Fruit fly (Drosophila melanogaster) whole organism, embryonic: Measurements from ENCODE around the gene Rsph1.

Experiments used
- Antp ChIP-seq: fragments of 200-800 bp; sonication (Bioruptor generic); optimal IDR thresholded peaks from 3 replicates; lab custom pipeline; 2016; ENCODE audit warnings: missing biosample characterization, missing genetic modification characterization
- Asciz ChIP-seq: fragments of 200-800 bp; sonication (Bioruptor generic); optimal IDR thresholded peaks from 2 replicates; lab custom pipeline; 2017; ENCODE audit warnings: missing biosample characterization, mild to moderate bottlenecking, missing genetic modification characterization, missing genetic modification reagents
- Atf-2 ChIP-seq: fragments of 200-800 bp; sonication (Bioruptor generic); optimal IDR thresholded peaks from 2 replicates; lab custom pipeline; 2016; ENCODE audit warnings: missing biosample characterization, missing genetic modification characterization
- Awh ChIP-seq: fragments of 200-800 bp; sonication (Bioruptor generic); IDR thresholded peaks from 2 replicates; pipeline ENCODE4, ENCODE4 v1.3.6; 2022; ENCODE audit warnings: missing biosample characterization, missing genetic modification characterization
- Bgb ChIP-seq: fragments of 200-800 bp; sonication (Bioruptor generic); IDR thresholded peaks from 2 replicates; pipeline ENCODE4 v1.3.6; 2022; ENCODE audit warnings: missing biosample characterization, missing genetic modification characterization; ENCODE audit not compliant: partially characterized antibody
- CG10209 ChIP-seq: fragments of 200-800 bp; sonication (Bioruptor generic); optimal IDR thresholded peaks from 3 replicates; lab custom pipeline; 2017; ENCODE audit warnings: missing biosample characterization, mild to moderate bottlenecking, missing genetic modification characterization, missing genetic modification reagents
- CG10654 ChIP-seq: fragments of 200-800 bp; sonication (Bioruptor generic); optimal IDR thresholded peaks from 2 replicates; lab custom pipeline; 2016; ENCODE audit warnings: missing biosample characterization, missing genetic modification characterization
- CG10959 ChIP-seq: fragments of 200-800 bp; sonication (Bioruptor generic); IDR thresholded peaks from 2 replicates; pipeline ENCODE4 v1.3.6; 2022; ENCODE audit warnings: missing biosample characterization, missing genetic modification characterization
- CG11695 ChIP-seq: fragments of 200-800 bp; sonication (Bioruptor generic); IDR thresholded peaks from 3 replicates; pipeline ENCODE4 v1.3.6; 2022; ENCODE audit warnings: missing biosample characterization, missing genetic modification characterization
- CG12769 ChIP-seq: fragments of 200-800 bp; sonication (Bioruptor generic); optimal IDR thresholded peaks from 2 replicates; lab custom pipeline; 2019; ENCODE audit warnings: missing biosample characterization, mild to moderate bottlenecking, missing genetic modification characterization, moderate library complexity
- CG14710 ChIP-seq: fragments of 200-800 bp; sonication (Bioruptor generic); optimal IDR thresholded peaks from 3 replicates; lab custom pipeline; 2019; ENCODE audit warnings: missing biosample characterization, mild to moderate bottlenecking, missing genetic modification characterization, moderate library complexity
- CG15601 ChIP-seq: fragments of 200-800 bp; sonication (Bioruptor generic); optimal IDR thresholded peaks from 3 replicates; lab custom pipeline; 2019; ENCODE audit warnings: missing biosample characterization, mild to moderate bottlenecking, missing genetic modification characterization, moderate library complexity
- CG1647 ChIP-seq: fragments of 200-800 bp; sonication (Bioruptor generic); optimal IDR thresholded peaks from 3 replicates; lab custom pipeline; 2016; ENCODE audit warnings: missing biosample characterization, missing genetic modification characterization
- CG17359 ChIP-seq: fragments of 200-800 bp; sonication (Bioruptor generic); optimal IDR thresholded peaks from 3 replicates; lab custom pipeline; 2018; ENCODE audit warnings: missing biosample characterization, mild to moderate bottlenecking, missing genetic modification characterization, moderate library complexity
- CG17829 ChIP-seq: fragments of 200-800 bp; optimal IDR thresholded peaks from 2 replicates; lab custom pipeline; 2019; ENCODE audit warnings: missing biosample characterization, mild to moderate bottlenecking, missing genetic modification characterization, moderate library complexity
- CG1792 ChIP-seq: fragments of 200-800 bp; sonication (Bioruptor generic); optimal IDR thresholded peaks from 2 replicates; lab custom pipeline; 2016; ENCODE audit warnings: missing biosample characterization, missing genetic modification characterization
- CG18476 ChIP-seq: fragments of 200-800 bp; sonication (Bioruptor generic); optimal IDR thresholded peaks from 2 replicates; lab custom pipeline; 2016; ENCODE audit warnings: missing biosample characterization, mild to moderate bottlenecking, missing genetic modification characterization
- CG4360 ChIP-seq: fragments of 200-800 bp; sonication (Bioruptor generic); IDR thresholded peaks from 2 replicates; pipeline ENCODE4 v1.3.6; 2022; ENCODE audit warnings: missing biosample characterization, missing genetic modification characterization
- CG4854 ChIP-seq: fragments of 200-800 bp; sonication (Bioruptor generic); optimal IDR thresholded peaks from 2 replicates; lab custom pipeline; 2016; ENCODE audit warnings: missing biosample characterization, missing genetic modification characterization, inconsistent platforms
- CG6272 ChIP-seq: fragments of 200-800 bp; sonication (Bioruptor generic); IDR thresholded peaks from 2 replicates; pipeline ENCODE4 v1.3.6; 2022; ENCODE audit warnings: missing biosample characterization, missing genetic modification characterization
- CG8944 ChIP-seq: fragments of 200-800 bp; sonication (Bioruptor generic); optimal IDR thresholded peaks from 3 replicates; lab custom pipeline; 2016; ENCODE audit warnings: missing biosample characterization, missing genetic modification characterization
- CHES-1-like ChIP-seq: fragments of 200-800 bp; sonication (Bioruptor generic); optimal IDR thresholded peaks from 2 replicates; lab custom pipeline; 2016; ENCODE audit warnings: missing biosample characterization, missing genetic modification characterization
- Dip3 ChIP-seq: fragments of 200-800 bp; sonication (Bioruptor generic); optimal IDR thresholded peaks from 3 replicates; lab custom pipeline; 2016; ENCODE audit warnings: missing biosample characterization, missing genetic modification characterization
- ERR ChIP-seq: fragments of 200-800 bp; sonication (Bioruptor generic); optimal IDR thresholded peaks from 2 replicates; lab custom pipeline; 2016; ENCODE audit warnings: missing biosample characterization, missing genetic modification characterization
- Ets65A ChIP-seq: fragments of 200-800 bp; sonication (Bioruptor generic); peaks from one replicate; lab custom pipeline; 2016; ENCODE audit warnings: missing biosample characterization, missing genetic modification characterization
- Fer3 ChIP-seq: fragments of 200-800 bp; sonication (Bioruptor generic); optimal IDR thresholded peaks from 2 replicates; lab custom pipeline; 2018; ENCODE audit warnings: missing biosample characterization, mild to moderate bottlenecking, missing genetic modification characterization, moderate library complexity
- Hr51 ChIP-seq, 2 experiments: fragments of 200-800 bp; sonication (Bioruptor generic); optimal IDR thresholded peaks; 2 replicates in 1 of 2; 3 replicates in 1 of 2; lab custom pipeline; 2016 to 2018; ENCODE audit warnings: missing biosample characterization in 2 of 2, missing genetic modification characterization in 2 of 2, mild to moderate bottlenecking in 1 of 2, moderate library complexity in 1 of 2
- Mrtf ChIP-seq: fragments of 200-800 bp; sonication (Bioruptor generic); IDR thresholded peaks from 3 replicates; pipeline ENCODE4 v1.3.6; 2022; ENCODE audit warnings: missing biosample characterization, missing genetic modification characterization
- Nf-YA ChIP-seq: fragments of 200-800 bp; sonication (Bioruptor generic); IDR thresholded peaks from 2 replicates; pipeline ENCODE4 v1.3.6; 2022; ENCODE audit warnings: missing biosample characterization, missing genetic modification characterization
- NfI ChIP-seq: fragments of 200-800 bp; sonication (Bioruptor generic); optimal IDR thresholded peaks from 3 replicates; lab custom pipeline; 2018; ENCODE audit warnings: missing biosample characterization, mild to moderate bottlenecking, missing genetic modification characterization, moderate library complexity
- Sox102F ChIP-seq: fragments of 200-800 bp; sonication (Bioruptor generic); optimal IDR thresholded peaks from 2 replicates; lab custom pipeline; 2018; ENCODE audit warnings: missing biosample characterization, mild to moderate bottlenecking, missing genetic modification characterization, moderate library complexity
- ase ChIP-seq: fragments of 200-800 bp; sonication (Bioruptor generic); IDR thresholded peaks from 3 replicates; pipeline ENCODE4 v1.3.6; 2022; ENCODE audit warnings: missing biosample characterization, missing genetic modification characterization
- cas ChIP-seq: fragments of 200-800 bp; sonication (Bioruptor generic); IDR thresholded peaks from 2 replicates; pipeline ENCODE4 v1.3.6; 2022; ENCODE audit warnings: missing biosample characterization, missing genetic modification characterization
- fd64A ChIP-seq: fragments of 200-800 bp; sonication (Bioruptor generic); optimal IDR thresholded peaks from 3 replicates; lab custom pipeline; 2018; ENCODE audit warnings: missing biosample characterization, mild to moderate bottlenecking, missing genetic modification characterization
- ftz-f1 ChIP-seq: fragments of 200-800 bp; sonication (Bioruptor generic); optimal IDR thresholded peaks from 2 replicates; lab custom pipeline; 2016; ENCODE audit warnings: missing biosample characterization, missing genetic modification characterization
- gce ChIP-seq: fragments of 200-800 bp; sonication (Bioruptor generic); IDR thresholded peaks from 3 replicates; pipeline ENCODE4 v1.3.6; 2022; ENCODE audit warnings: missing biosample characterization, missing genetic modification characterization
- gro ChIP-seq: fragments of 200-800 bp; sonication (Bioruptor generic); optimal IDR thresholded peaks from 2 replicates; lab custom pipeline; 2016; ENCODE audit warnings: missing biosample characterization, missing genetic modification characterization
- jumu ChIP-seq: fragments of 200-800 bp; sonication (Bioruptor generic); optimal IDR thresholded peaks from 3 replicates; lab custom pipeline; 2016; ENCODE audit warnings: missing biosample characterization, missing genetic modification characterization
- mirr ChIP-seq: fragments of 200-800 bp; sonication (Bioruptor generic); optimal IDR thresholded peaks from 3 replicates; lab custom pipeline; 2018; ENCODE audit warnings: missing biosample characterization, mild to moderate bottlenecking, missing genetic modification characterization
- nerfin-1 ChIP-seq: fragments of 200-800 bp; sonication (Bioruptor generic); optimal IDR thresholded peaks from 3 replicates; lab custom pipeline; 2019; ENCODE audit warnings: missing biosample characterization, mild to moderate bottlenecking, missing genetic modification characterization, moderate library complexity
- ranshi ChIP-seq: fragments of 200-800 bp; sonication (Bioruptor generic); IDR thresholded peaks from 2 replicates; pipeline ENCODE4 v1.3.6; 2022; ENCODE audit warnings: missing biosample characterization, missing genetic modification characterization
- seq ChIP-seq: fragments of 200-800 bp; sonication (Bioruptor generic); IDR thresholded peaks from 2 replicates; pipeline ENCODE4 v1.3.6; 2022; ENCODE audit warnings: missing biosample characterization, missing genetic modification characterization
- sisA ChIP-seq: fragments of 200-800 bp; sonication (Bioruptor generic); IDR thresholded peaks from 2 replicates; pipeline ENCODE4 v1.3.6; 2022; ENCODE audit warnings: missing biosample characterization, missing genetic modification characterization
- stc ChIP-seq: fragments of 200-800 bp; sonication (Bioruptor generic); IDR thresholded peaks from 2 replicates; pipeline ENCODE4 v1.3.6; 2022; ENCODE audit warnings: missing biosample characterization, missing genetic modification characterization
- tgo ChIP-seq: fragments of 200-800 bp; sonication (Bioruptor generic); IDR thresholded peaks from 3 replicates; pipeline ENCODE4 v1.3.6; 2022; ENCODE audit warnings: missing biosample characterization, missing genetic modification characterization
- tin ChIP-seq: fragments of 200-800 bp; sonication (Bioruptor generic); optimal IDR thresholded peaks from 3 replicates; lab custom pipeline; 2016; ENCODE audit warnings: missing biosample characterization, missing genetic modification characterization
- toy ChIP-seq: fragments of 200-800 bp; sonication (Bioruptor generic); IDR thresholded peaks from 2 replicates; pipeline ENCODE4 v1.3.6; 2022; ENCODE audit warnings: missing biosample characterization, missing genetic modification characterization
- trh ChIP-seq: fragments of 200-800 bp; sonication (Bioruptor generic); optimal IDR thresholded peaks from 2 replicates; lab custom pipeline; 2016; ENCODE audit warnings: missing biosample characterization, missing genetic modification characterization
- z ChIP-seq: fragments of 200-800 bp; sonication (Bioruptor generic); IDR thresholded peaks from 3 replicates; pipeline ENCODE4 v1.3.6; 2022; ENCODE audit warnings: missing biosample characterization, missing genetic modification characterization
- zen ChIP-seq: fragments of 200-800 bp; sonication (Bioruptor generic); optimal IDR thresholded peaks from 3 replicates; lab custom pipeline; 2018; ENCODE audit warnings: missing biosample characterization, mild to moderate bottlenecking, missing genetic modification characterization, moderate library complexity

The Rsph1 gene

dm6 chr2L:13215640-13216129 is 32.4 kb downstream of the Rsph1 start (continued):
- TF ChIP-seq ERR (GFP tag; lab: Kevin White, UChicago) (peak; percentile 76), toy (GFP tag; lab: Robert Waterston, UW) (0 out of 2 replicates have a peak, but pooled peaks have one; percentile 34), CG10209 (GFP tag; lab: Kevin White, UChicago) (peak; percentile 59), CG6272 (GFP tag; lab: Robert Waterston, UW) (peak; percentile 28; the same call in 1 of the 2 replicates), CG10959 (GFP tag; lab: Robert Waterston, UW) (peak; percentile 75), ase (GFP tag; lab: Robert Waterston, UW) (0 out of 3 replicates have a peak, but pooled peaks have one; percentile 43), tin (GFP tag; lab: Kevin White, UChicago) (peak; percentile 40), cas (GFP tag; lab: Robert Waterston, UW) (peak; percentile 68), CG11695 (GFP tag; lab: Robert Waterston, UW) (peak; percentile 42; the same call in 1 of the 3 replicates), Mrtf (GFP tag; lab: Robert Waterston, UW) (0 out of 3 replicates have a peak, but pooled peaks have one; percentile 15), sisA (GFP tag; lab: Robert Waterston, UW) (peak; percentile 49; the same call in 1 of the 2 replicates), CG8944 (GFP tag; lab: Kevin White, UChicago) (peak; percentile 41), stc (GFP tag; lab: Robert Waterston, UW) (peak; percentile 50; the same call in 1 of the 2 replicates), Bgb (peak; percentile 73), Fer3 (tag; lab: Kevin White, UChicago) (peak; percentile 62), CG1647 (GFP tag; lab: Kevin White, UChicago) (peak; percentile 74), Asciz (GFP tag; lab: Kevin White, UChicago) (peak; percentile 39), CG18476 (peak; percentile 69), ftz-f1 (peak; percentile 13), Awh (peak; percentile 62; the same call in 1 of the 2 replicates), CG17359 (tag; lab: Kevin White, UChicago) (peak; percentile 83), mirr (GFP tag; lab: Kevin White, UChicago) (peak; percentile 76), zen (tag; lab: Kevin White, UChicago) (peak; percentile 59), nerfin-1 (peak; percentile 28), Dip3 (GFP tag; lab: Kevin White, UChicago) (peak; percentile 28), Ets65A (GFP tag; lab: Kevin White, UChicago) (peak; percentile 93), jumu (peak; percentile 43), CG14710 (peak; percentile 29), CG1792 (GFP tag; lab: Kevin White, UChicago) (peak; percentile 58), Atf-2 (GFP tag; lab: Kevin White, UChicago) (peak; percentile 9), CG4854 (GFP tag; lab: Kevin White, UChicago) (peak; percentile 61), seq (GFP tag; lab: Robert Waterston, UW) (peak; percentile 46; the same call in 1 of the 2 replicates), NfI (peak; percentile 13), gro (peak; percentile 84), fd64A (GFP tag; lab: Kevin White, UChicago) (peak; percentile 35), Hr51 (GFP tag; optimal IDR thresholded peaks at IDR 0.05; lab: Kevin White, UChicago) (peak in 1 of 2 experiments; percentile 47), ranshi (GFP tag; lab: Robert Waterston, UW) (0 out of 2 replicates have a peak, but pooled peaks have one; percentile 58), CG4360 (peak; percentile 49), CHES-1-like (GFP tag; lab: Kevin White, UChicago) (peak; percentile 24), CG12769 (tag; lab: Kevin White, UChicago) (peak; percentile 70), CG10654 (peak; percentile 20), z (GFP tag; lab: Robert Waterston, UW) (peak; percentile 59; the same call in 2 of the 3 replicates), gce (GFP tag; lab: Robert Waterston, UW) (0 out of 3 replicates have a peak, but pooled peaks have one; percentile 55), tgo (GFP tag; lab: Robert Waterston, UW) (peak; percentile 47; the same call in 2 of the 3 replicates), Antp (GFP tag; lab: Kevin White, UChicago) (peak; percentile 75), Sox102F (peak; percentile 38), CG15601 (tag; lab: Kevin White, UChicago) (peak; percentile 7), Nf-YA (peak; percentile 68), trh (peak; percentile 8), CG17829 (tag; lab: Kevin White, UChicago) (peak; percentile 73)
